Fruit fly (Drosophila melanogaster) whole organism, adult: ENCODE measurements around the gene SamDC.

Source experiments
- CG12768 ChIP-seq: fragments of 200-800 bp; sonication (Bioruptor generic); optimal IDR thresholded peaks from 2 replicates; lab custom pipeline; 2017; ENCODE audit warnings: missing biosample characterization, missing genetic modification characterization, mild to moderate bottlenecking, moderate library complexity, missing genetic modification reagents
- CG7045 ChIP-seq: fragments of 200-800 bp; sonication (Bioruptor generic); optimal IDR thresholded peaks from 2 replicates; lab custom pipeline; 2017; ENCODE audit warnings: missing biosample characterization, mild to moderate bottlenecking, missing genetic modification characterization
- CG7101 ChIP-seq: fragments of 200-800 bp; sonication (Bioruptor generic); optimal IDR thresholded peaks from 2 replicates; lab custom pipeline; 2018; ENCODE audit warnings: missing biosample characterization, mild to moderate bottlenecking, missing genetic modification characterization, moderate library complexity
- Clk ChIP-seq: fragments of 200-800 bp; sonication (Bioruptor generic); optimal IDR thresholded peaks from 2 replicates; lab custom pipeline; 2017; ENCODE audit warnings: missing biosample characterization, missing genetic modification characterization
- Crg-1 ChIP-seq: fragments of 200-800 bp; sonication (Bioruptor generic); optimal IDR thresholded peaks from 2 replicates; lab custom pipeline; 2016; ENCODE audit warnings: missing biosample characterization, missing genetic modification characterization
- cnc ChIP-seq, 2 experiments: fragments of >200 bp; optimal IDR thresholded peaks; 2 replicates each; lab custom pipeline; 2017
- toe ChIP-seq: fragments of 200-800 bp; sonication (Bioruptor generic); optimal IDR thresholded peaks from 2 replicates; lab custom pipeline; 2016; ENCODE audit warnings: missing biosample characterization, missing genetic modification characterization

DNA sequence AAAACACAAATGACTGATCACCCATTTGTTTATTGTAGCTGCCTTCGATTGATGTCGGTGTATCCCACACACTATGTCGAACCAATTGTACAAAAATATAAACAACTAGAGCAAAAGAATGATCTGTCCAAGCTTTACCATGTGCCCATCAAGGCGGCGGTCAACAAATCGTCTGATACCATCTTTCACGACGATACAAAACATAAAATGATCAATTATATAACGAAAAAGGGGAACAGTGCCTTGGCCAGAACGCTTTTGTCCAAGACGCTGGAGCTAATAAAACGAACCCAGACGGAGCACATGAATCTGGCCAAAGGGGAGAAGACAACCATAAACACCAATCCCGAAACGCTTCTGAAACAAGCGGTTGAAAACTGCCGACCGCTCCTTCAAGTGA, 47.6 kb downstream of the SamDC start:
- no peak for TF ChIP-seq Clk (GFP tag; lab: Kevin White, UChicago)
- no peak for TF ChIP-seq CG7045 (GFP tag; lab: Kevin White, UChicago)
- TF ChIP-seq CG12768: no peak
- TF ChIP-seq CG7101 (tag; lab: Kevin White, UChicago): no peak
- TF ChIP-seq cnc (optimal IDR thresholded peaks at IDR 0.05; lab: Kevin White, UChicago): no peak
- TF ChIP-seq toe (GFP tag; lab: Kevin White, UChicago): no peak
- no peak for TF ChIP-seq Crg-1 (GFP tag; lab: Kevin White, UChicago)
